Fruit fly (Drosophila melanogaster): ENCODE results near the gene pira.

Gene pira

dm6 chrX:12756374-12756721 lies 7.1 kb downstream of the pira start (continued):
- TF ChIP-seq CG42726 (GFP tag; IDR thresholded peaks at IDR 0.05; ENCODE audit: partially characterized antibody) (0 out of 2 replicates have a peak, but pooled peaks have one; percentile 34), CG4282 (GFP tag; optimal IDR thresholded peaks at IDR 0.05) (no peak), CG4404 (GFP tag; IDR thresholded peaks at IDR 0.05) (no peak), CG4617 (GFP tag; optimal IDR thresholded peaks at IDR 0.05; ENCODE audit: borderline replicate concordance) (no peak), ase (GFP tag; IDR thresholded peaks at IDR 0.05) (no peak), MBD-R2 (GFP tag; IDR thresholded peaks at IDR 0.05) (peak; percentile 19; the same call in 1 of the 2 replicates), hkb (optimal IDR thresholded peaks at IDR 0.05) (no peak), hkb (GFP tag; IDR thresholded peaks at IDR 0.05) (no peak), gro (GFP tag; optimal IDR thresholded peaks at IDR 0.05) (no peak), CG15601 (tag; optimal IDR thresholded peaks at IDR 0.05) (no peak), CG17328 (GFP tag; IDR thresholded peaks at IDR 0.05) (no peak), CG12071 (GFP tag; optimal IDR thresholded peaks at IDR 0.05) (peak; percentile 15), gcm (GFP tag; optimal IDR thresholded peaks at IDR 0.05) (no peak), yki (optimal IDR thresholded peaks at IDR 0.05) (no peak), Dip2 (GFP tag; IDR thresholded peaks at IDR 0.05) (no peak), CG4707 (GFP tag; optimal IDR thresholded peaks at IDR 0.05) (no peak), sc (optimal IDR thresholded peaks at IDR 0.05) (no peak), sc (GFP tag; optimal IDR thresholded peaks at IDR 0.05) (no peak), CG12299 (tag; optimal IDR thresholded peaks at IDR 0.05) (no peak), Blimp-1 (GFP tag; optimal IDR thresholded peaks at IDR 0.05) (no peak), Six4 (GFP tag; optimal IDR thresholded peaks at IDR 0.05) (no peak), ken (GFP tag; IDR thresholded peaks at IDR 0.05) (no peak), CG10654 (GFP tag; optimal IDR thresholded peaks at IDR 0.05) (no peak), MTF-1 (GFP tag; optimal IDR thresholded peaks at IDR 0.05; ENCODE audit: borderline replicate concordance) (no peak), pnt (GFP tag; optimal IDR thresholded peaks at IDR 0.05) (no peak), CG6272 (GFP tag; IDR thresholded peaks at IDR 0.05) (no peak), H2.0 (GFP tag; IDR thresholded peaks at IDR 0.05) (no peak), CG16779 (GFP tag; IDR thresholded peaks at IDR 0.05) (no peak), HmgD (GFP tag; optimal IDR thresholded peaks at IDR 0.05) (no peak), Fer2 (tag; optimal IDR thresholded peaks at IDR 0.05) (no peak), chinmo (GFP tag; IDR thresholded peaks at IDR 0.05; ENCODE audit: partially characterized antibody) (peak; percentile 94), CG10543 (GFP tag; optimal IDR thresholded peaks at IDR 0.05) (peak; percentile 88), CG9932 (GFP tag; IDR thresholded peaks at IDR 0.05) (no peak), CG3163 (GFP tag; optimal IDR thresholded peaks at IDR 0.05) (no peak), NfI (GFP tag; optimal IDR thresholded peaks at IDR 0.05) (no peak), exex (tag; optimal IDR thresholded peaks at IDR 0.05) (no peak), CG3407 (GFP tag; optimal IDR thresholded peaks at IDR 0.05) (no peak), Hmx (GFP tag; optimal IDR thresholded peaks at IDR 0.05) (no peak), grn (GFP tag; optimal IDR thresholded peaks at IDR 0.05) (no peak), mam (GFP tag; optimal IDR thresholded peaks at IDR 0.05) (no peak), CG13296 (GFP tag; optimal IDR thresholded peaks at IDR 0.05) (no peak), D19B (GFP tag; optimal IDR thresholded peaks at IDR 0.05) (no peak), D (optimal IDR thresholded peaks at IDR 0.05) (no peak), D (GFP tag; optimal IDR thresholded peaks at IDR 0.05) (no peak), CG17359 (tag; optimal IDR thresholded peaks at IDR 0.05) (no peak), Antp (GFP tag; optimal IDR thresholded peaks at IDR 0.05) (no peak), CG11504 (tag; optimal IDR thresholded peaks at IDR 0.05) (no peak), CG2202 (tag; optimal IDR thresholded peaks at IDR 0.05) (no peak), Hr3 (GFP tag; optimal IDR thresholded peaks at IDR 0.05) (no peak), esg (GFP tag; conservative IDR thresholded peaks at IDR 0.05) (no peak), gce (GFP tag; IDR thresholded peaks at IDR 0.05) (no peak), CkIIα-i1 (GFP tag; IDR thresholded peaks at IDR 0.05) (no peak), tap (tag; optimal IDR thresholded peaks at IDR 0.05) (no peak), sens (GFP tag) (peak; percentile 18)

Data from whole organism, embryonic.